Fruit fly (Drosophila melanogaster): ENCODE data around the gene TyrR.

TyrR gene

DNA sequence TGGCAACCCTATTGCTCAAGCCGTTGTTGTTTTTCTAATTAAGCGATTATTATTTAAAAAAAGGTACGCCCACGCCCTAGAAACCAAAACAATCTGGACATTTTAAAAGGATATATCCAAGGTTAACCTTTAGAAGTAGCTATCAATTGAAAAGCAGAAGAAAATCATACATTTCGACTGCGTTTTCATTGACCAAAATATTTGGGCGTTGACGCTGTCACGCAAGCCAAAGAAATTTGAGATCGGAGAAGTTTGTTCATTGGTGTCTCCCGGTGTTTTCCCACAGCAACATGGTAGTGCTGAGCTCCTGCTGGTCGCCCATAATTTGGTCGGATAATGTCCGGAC lies 32.1 kb upstream of the TyrR start, which contains the start of gene pasi1:
Gene pasi1, plus strand, starts transcription at position 1 of the 346 bp plus-strand sequence.
- TF ChIP-seq usp (GFP tag; optimal IDR thresholded peaks at IDR 0.05), result no peak
- TF ChIP-seq Dll (optimal IDR thresholded peaks at IDR 0.05), result no peak
- no peak for TF ChIP-seq psq (optimal IDR thresholded peaks at IDR 0.05)
- TF ChIP-seq pan (optimal IDR thresholded peaks at IDR 0.05), result no peak
- no peak for TF ChIP-seq EcR (GFP tag; optimal IDR thresholded peaks at IDR 0.05)
- no peak for TF ChIP-seq CG8478 (optimal IDR thresholded peaks at IDR 0.05)

DNA sequence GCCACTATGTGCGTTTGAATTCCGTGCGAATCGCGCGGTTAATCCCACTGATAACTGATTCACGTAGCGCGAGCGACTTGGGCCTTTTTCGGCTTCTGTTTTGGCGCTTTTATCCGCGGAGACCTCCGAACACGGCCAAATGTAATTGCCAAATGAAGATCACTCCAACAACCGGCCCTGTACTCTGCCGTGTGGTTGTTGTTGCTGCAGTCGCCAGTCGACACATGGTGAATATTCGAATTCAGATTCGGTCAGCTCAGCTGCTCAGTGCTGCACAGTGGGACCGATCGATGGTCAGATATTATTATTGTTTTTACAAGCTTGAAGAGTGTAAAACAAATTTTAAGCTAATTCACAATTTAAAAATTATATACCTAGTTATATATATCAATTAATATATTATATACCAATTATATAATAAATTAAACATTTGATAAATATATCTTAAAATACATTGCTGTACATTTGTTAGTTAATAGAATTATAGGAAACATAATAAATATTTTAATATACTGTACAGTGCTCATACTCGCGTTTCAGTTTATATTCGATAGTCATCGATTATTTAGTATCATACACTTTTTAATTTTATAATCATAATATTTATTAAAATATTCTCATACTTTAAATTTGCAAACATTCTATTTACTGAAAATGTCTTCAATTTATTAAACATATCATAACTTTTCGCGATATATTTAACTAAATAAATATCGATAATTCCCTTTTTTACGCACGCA lies 31.5 kb upstream of the TyrR start, which contains the start of gene CG43102:
Gene CG43102, minus strand, starts transcription at position 156 of the 740 bp plus-strand sequence.
- TF ChIP-seq pan (optimal IDR thresholded peaks at IDR 0.05), result no peak
- no peak for TF ChIP-seq CG8478 (optimal IDR thresholded peaks at IDR 0.05)
- no peak for TF ChIP-seq psq (optimal IDR thresholded peaks at IDR 0.05)
- TF ChIP-seq EcR (GFP tag; optimal IDR thresholded peaks at IDR 0.05), result no peak
- no peak for TF ChIP-seq Dll (optimal IDR thresholded peaks at IDR 0.05)
- no peak for TF ChIP-seq usp (GFP tag; optimal IDR thresholded peaks at IDR 0.05)

DNA sequence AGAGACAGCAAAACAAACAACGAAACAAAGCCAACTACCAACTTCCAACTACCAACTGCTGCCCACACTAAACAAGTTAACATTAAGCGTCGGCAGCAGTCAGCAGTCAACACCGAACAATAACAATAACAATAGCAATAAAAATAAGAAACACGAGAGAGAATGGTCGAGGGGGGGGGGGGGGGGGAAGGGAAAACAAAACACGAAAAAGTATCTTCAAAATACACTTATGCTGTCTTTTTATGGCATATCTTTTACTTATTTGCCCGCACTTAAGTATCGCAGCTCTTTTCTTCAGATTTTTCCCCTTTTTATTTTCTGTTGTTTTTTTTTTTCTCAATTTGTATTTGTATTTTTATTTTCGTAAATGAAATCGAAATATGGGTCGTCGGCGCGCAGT lies 30.3 kb upstream of the TyrR start:
- TF ChIP-seq EcR (GFP tag; optimal IDR thresholded peaks at IDR 0.05) (no peak), Dll (optimal IDR thresholded peaks at IDR 0.05) (no peak), usp (GFP tag; optimal IDR thresholded peaks at IDR 0.05) (no peak), CG8478 (optimal IDR thresholded peaks at IDR 0.05) (no peak), psq (optimal IDR thresholded peaks at IDR 0.05) (no peak)

DNA sequence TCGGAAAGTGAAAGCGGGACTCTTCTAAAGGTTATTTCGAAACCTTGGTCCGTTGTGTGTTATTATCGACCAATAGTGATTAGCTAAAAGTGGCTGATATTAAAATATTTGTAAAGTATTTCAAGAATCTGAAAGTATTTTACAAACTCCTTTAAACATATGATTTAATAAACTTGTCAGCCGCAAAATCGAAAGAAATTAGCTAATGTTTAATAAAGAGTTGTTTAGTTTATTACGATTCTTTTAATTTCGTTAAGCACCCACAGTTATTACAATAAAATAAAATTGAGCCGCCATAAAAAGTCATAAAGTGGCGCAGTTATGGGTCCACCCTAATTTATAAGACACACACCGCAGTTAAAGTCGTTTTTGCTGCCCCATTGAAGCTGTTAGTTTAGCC lies 26.9 kb upstream of the TyrR start:
- TF ChIP-seq EcR (GFP tag; optimal IDR thresholded peaks at IDR 0.05), result no peak
- TF ChIP-seq Dll (optimal IDR thresholded peaks at IDR 0.05), result no peak
- no peak for TF ChIP-seq pan (optimal IDR thresholded peaks at IDR 0.05)
- TF ChIP-seq CG8478 (optimal IDR thresholded peaks at IDR 0.05), result no peak
- TF ChIP-seq psq (optimal IDR thresholded peaks at IDR 0.05), result no peak
- TF ChIP-seq usp (GFP tag; optimal IDR thresholded peaks at IDR 0.05), result no peak

DNA sequence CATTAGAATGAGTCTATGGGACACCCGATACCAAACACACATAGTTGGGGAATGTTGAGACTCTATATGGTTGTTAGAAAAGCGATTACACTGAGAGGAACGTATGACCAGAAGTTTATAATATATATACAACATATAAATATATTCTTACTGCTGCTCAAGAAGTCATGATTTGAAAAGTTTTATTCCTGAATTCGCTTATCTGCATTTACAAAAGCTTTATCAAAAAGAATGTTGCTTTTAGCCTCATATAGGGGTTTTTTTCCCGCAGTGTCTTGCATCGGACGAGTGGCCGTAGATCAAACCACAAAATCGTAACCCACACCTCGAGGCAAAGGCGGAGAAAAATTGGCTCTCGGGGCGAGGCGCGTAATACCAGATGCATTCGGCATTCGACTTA lies 24.8 kb upstream of the TyrR start:
- no peak for TF ChIP-seq Dll (optimal IDR thresholded peaks at IDR 0.05)
- no peak for TF ChIP-seq pan (optimal IDR thresholded peaks at IDR 0.05)
- TF ChIP-seq usp (GFP tag; optimal IDR thresholded peaks at IDR 0.05), result no peak
- no peak for TF ChIP-seq psq (optimal IDR thresholded peaks at IDR 0.05)
- no peak for TF ChIP-seq EcR (GFP tag; optimal IDR thresholded peaks at IDR 0.05)
- no peak for TF ChIP-seq CG8478 (optimal IDR thresholded peaks at IDR 0.05)

DNA sequence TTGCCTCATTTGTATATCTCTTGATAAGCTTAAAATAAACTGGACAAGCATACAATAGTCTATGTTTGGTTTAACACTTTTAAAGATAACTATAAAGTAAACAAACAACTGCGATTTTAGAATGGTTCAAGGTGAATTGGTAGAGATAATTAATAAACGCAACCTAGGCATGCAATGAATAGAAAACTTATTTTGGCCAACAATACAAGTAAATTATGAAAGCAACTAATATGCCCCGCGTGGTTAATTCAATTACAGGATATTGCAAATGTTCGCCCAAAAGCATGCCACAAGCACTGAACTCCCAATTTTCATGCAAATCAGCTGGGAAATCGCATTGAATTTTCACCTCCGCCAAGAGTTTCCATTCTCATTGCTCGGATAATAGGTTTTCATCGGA lies 21.2 kb upstream of the TyrR start:
- TF ChIP-seq usp (GFP tag; optimal IDR thresholded peaks at IDR 0.05), result no peak
- TF ChIP-seq psq (optimal IDR thresholded peaks at IDR 0.05), result no peak
- no peak for TF ChIP-seq Dll (optimal IDR thresholded peaks at IDR 0.05)
- TF ChIP-seq EcR (GFP tag; optimal IDR thresholded peaks at IDR 0.05), result no peak
- no peak for TF ChIP-seq CG8478 (optimal IDR thresholded peaks at IDR 0.05)
- no peak for TF ChIP-seq pan (optimal IDR thresholded peaks at IDR 0.05)

DNA sequence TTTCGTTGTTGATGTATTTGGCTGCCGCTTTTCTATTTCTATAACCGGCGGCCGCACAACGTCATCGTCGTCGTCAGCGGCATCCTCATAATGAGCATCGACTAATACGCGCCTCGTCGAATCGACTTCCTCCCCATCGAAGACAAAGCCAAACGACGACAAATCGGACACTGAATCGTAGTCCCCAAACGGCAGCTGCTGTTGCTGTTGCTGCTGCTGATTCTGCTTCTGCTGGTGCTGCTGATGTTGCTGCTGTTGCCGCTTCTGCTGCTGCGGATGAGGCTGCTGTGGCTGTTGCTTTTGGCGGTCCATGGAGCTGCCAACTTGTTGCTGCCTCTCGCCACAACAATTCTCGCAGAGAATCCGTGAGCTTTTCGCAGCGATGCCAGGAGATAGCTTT lies 20.2 kb upstream of the TyrR start:
- no peak for TF ChIP-seq psq (optimal IDR thresholded peaks at IDR 0.05)
- TF ChIP-seq pan (optimal IDR thresholded peaks at IDR 0.05), result no peak
- no peak for TF ChIP-seq EcR (GFP tag; optimal IDR thresholded peaks at IDR 0.05)
- no peak for TF ChIP-seq usp (GFP tag; optimal IDR thresholded peaks at IDR 0.05)
- TF ChIP-seq Dll (optimal IDR thresholded peaks at IDR 0.05), result no peak
- TF ChIP-seq CG8478 (optimal IDR thresholded peaks at IDR 0.05), result no peak

DNA sequence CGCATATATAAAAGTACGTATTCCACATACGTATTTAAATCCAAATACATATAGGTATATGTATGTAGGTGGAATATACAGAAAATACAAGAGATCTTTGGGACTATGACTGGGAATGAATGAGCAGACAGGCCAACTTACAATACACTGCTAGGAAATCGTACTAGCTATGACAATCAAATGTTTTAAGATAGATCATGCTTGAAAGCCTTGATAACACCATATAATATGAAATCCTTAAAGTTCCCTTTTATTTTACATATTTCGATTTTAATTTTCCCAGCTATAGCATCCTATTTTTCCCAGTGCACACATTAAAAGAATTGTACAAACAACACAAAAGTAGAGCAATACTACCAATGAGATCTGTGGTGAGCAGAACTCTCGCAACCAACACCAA lies 18.4 kb upstream of the TyrR start:
- TF ChIP-seq CG8478 (optimal IDR thresholded peaks at IDR 0.05) (no peak), pan (optimal IDR thresholded peaks at IDR 0.05) (no peak), psq (optimal IDR thresholded peaks at IDR 0.05) (no peak), usp (GFP tag; optimal IDR thresholded peaks at IDR 0.05) (no peak), Dll (optimal IDR thresholded peaks at IDR 0.05) (no peak)

DNA sequence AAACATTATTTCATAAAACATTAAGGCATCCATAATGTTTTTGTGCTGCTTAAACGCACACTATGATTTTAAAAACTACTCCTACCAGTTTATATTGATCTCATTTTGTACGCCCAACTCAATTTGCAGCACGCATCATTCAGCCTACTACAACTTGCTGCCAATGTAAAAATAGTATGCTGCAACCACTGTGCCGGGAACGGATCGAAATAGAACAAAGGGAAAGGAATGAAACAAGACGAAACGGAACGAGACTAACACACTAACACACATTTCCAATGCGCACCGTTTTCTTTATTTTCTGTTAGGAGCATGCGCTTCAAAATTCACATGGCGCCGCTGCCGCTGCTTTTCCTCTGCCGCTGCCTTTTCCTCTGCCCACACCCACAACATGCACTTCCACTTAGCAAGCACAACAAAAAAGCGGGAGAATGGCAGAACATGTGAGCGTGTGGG lies 14.0 kb upstream of the TyrR start:
- no peak for TF ChIP-seq pan (optimal IDR thresholded peaks at IDR 0.05)
- TF ChIP-seq CG8478 (optimal IDR thresholded peaks at IDR 0.05), result no peak
- no peak for TF ChIP-seq Dll (optimal IDR thresholded peaks at IDR 0.05)
- no peak for TF ChIP-seq EcR (GFP tag; optimal IDR thresholded peaks at IDR 0.05)
- TF ChIP-seq psq (optimal IDR thresholded peaks at IDR 0.05), result no peak
- TF ChIP-seq usp (GFP tag; optimal IDR thresholded peaks at IDR 0.05), result no peak

DNA sequence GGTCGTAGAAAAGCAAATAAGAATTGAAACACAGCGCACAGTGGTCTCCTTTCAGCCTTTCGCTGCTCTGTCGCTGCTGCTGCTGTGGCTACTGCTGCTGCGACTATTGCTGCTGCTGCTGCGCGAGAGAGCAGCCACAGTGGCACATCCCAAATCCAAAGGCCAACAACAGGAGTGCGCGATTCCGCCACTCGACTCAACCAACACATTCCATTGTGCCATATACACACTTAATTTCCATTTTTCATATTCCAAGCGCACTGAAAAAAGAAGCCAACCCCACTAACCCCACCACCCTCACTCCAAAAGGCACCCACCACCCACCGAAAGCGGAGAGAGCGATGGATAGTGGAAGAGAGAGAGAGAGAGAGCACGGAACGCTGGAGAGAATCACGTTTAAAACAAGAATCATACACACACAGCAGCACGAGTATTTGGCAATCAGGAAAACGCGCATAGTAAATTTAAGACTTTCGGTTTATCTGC lies 13.2 kb upstream of the TyrR start:
- TF ChIP-seq Dll (optimal IDR thresholded peaks at IDR 0.05) (no peak), psq (optimal IDR thresholded peaks at IDR 0.05) (no peak), CG8478 (optimal IDR thresholded peaks at IDR 0.05) (no peak), pan (optimal IDR thresholded peaks at IDR 0.05) (no peak), EcR (GFP tag; optimal IDR thresholded peaks at IDR 0.05) (no peak), usp (GFP tag; optimal IDR thresholded peaks at IDR 0.05) (no peak)

DNA sequence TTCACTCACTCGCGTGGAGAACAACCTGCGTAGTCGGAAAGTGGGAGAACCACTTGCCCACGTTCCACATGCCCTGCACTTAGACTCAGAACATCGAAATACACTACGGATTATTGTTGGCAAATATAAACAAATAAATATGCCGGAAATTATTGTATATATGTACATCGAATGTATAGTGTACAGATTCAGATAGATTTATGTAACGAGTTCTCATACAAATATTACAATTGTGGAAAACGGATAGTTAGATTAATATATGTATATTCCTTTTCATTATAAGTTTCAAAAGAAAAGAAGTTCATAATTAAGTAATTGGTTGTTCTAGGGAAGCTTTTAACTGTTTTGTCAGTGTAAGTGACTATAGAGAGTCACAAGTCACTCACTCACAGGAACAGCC lies 11.6 kb upstream of the TyrR start:
- TF ChIP-seq CG8478 (optimal IDR thresholded peaks at IDR 0.05) (no peak), psq (optimal IDR thresholded peaks at IDR 0.05) (no peak), pan (optimal IDR thresholded peaks at IDR 0.05) (no peak), Dll (optimal IDR thresholded peaks at IDR 0.05) (no peak), usp (GFP tag; optimal IDR thresholded peaks at IDR 0.05) (no peak), EcR (GFP tag; optimal IDR thresholded peaks at IDR 0.05) (no peak)

DNA sequence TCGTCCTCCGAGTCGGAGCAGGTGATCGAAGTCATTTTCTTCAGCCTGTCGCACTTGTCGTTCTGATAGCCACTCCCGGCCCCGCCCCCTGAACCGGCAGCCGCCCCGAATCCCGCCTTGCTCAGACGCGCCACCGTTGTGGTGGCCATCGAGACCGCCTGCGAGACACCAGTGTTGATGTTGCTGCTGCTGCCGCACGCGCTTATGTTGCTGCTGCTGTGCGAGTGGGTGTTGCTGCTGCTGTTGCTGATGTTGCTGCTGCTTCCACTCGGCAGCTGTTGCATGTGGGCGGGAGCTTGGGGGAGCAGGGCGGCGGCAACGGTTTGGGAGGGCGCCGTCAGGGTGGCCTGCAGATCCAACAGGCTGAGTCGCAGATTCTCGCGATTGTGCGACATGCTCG lies 10.9 kb upstream of the TyrR start:
- TF ChIP-seq pan (optimal IDR thresholded peaks at IDR 0.05) (no peak), psq (optimal IDR thresholded peaks at IDR 0.05) (no peak), EcR (GFP tag; optimal IDR thresholded peaks at IDR 0.05) (no peak), usp (GFP tag; optimal IDR thresholded peaks at IDR 0.05) (no peak), CG8478 (optimal IDR thresholded peaks at IDR 0.05) (no peak)
